Worm (Caenorhabditis elegans) whole organism, L4 larva: ENCODE data around the gene gob-1.
"Not testable (repeated sequence)": the region's sequence is repeated elsewhere in the genome, so short reads cannot be mapped to it uniquely, and the experiment has no call there.

ENCODE experiments used
- F10B5.3 ChIP-seq: sonication (generic microtip); optimal IDR thresholded peaks from 2 replicates; lab custom pipeline; 2016; ENCODE audit warnings: mild to moderate bottlenecking, missing genetic modification characterization, missing compliant biosample characterization
- ZK546.5 ChIP-seq, 2 experiments: sonication (generic microtip); optimal IDR thresholded peaks; 2 replicates each; lab custom pipeline; 2017; ENCODE audit warnings: missing biosample characterization in 2 of 2, missing genetic modification characterization in 2 of 2
- aly-2 ChIP-seq: sonication (generic microtip); optimal IDR thresholded peaks from 2 replicates; lab custom pipeline; 2018; ENCODE audit warnings: missing biosample characterization, missing genetic modification characterization
- lin-13 ChIP-seq: fragments of 150-350 bp; optimal IDR thresholded peaks from 2 replicates; lab custom pipeline; 2014; ENCODE audit warnings: missing biosample characterization, missing genetic modification reagents, missing genetic modification characterization
- lsy-2 ChIP-seq, 2 experiments: fragments of 150-350 bp in 1 of 2; sonication (generic microtip) in 1 of 2; optimal IDR thresholded peaks; 2 replicates each; lab custom pipeline; 2014 to 2017; ENCODE audit warnings: missing biosample characterization in 2 of 2, missing genetic modification characterization in 2 of 2
- nhr-25 ChIP-seq: sonication (generic microtip); optimal IDR thresholded peaks from 2 replicates; lab custom pipeline; 2017; ENCODE audit warnings: missing genetic modification characterization, mild to moderate bottlenecking, missing compliant biosample characterization, antibody characterized with exemption, moderate library complexity, borderline replicate concordance; ENCODE audit not compliant: insufficient read depth
- nhr-28 ChIP-seq: fragments of 150-350 bp; optimal IDR thresholded peaks from 2 replicates; lab custom pipeline; 2014; ENCODE audit warnings: missing biosample characterization, missing genetic modification characterization
- sdz-12 ChIP-seq: fragments of 200-800 bp; sonication (Bioruptor generic); optimal IDR thresholded peaks from 2 replicates; lab custom pipeline; 2018; ENCODE audit warnings: mild to moderate bottlenecking, missing genetic modification characterization, missing compliant biosample characterization

ce11 chrX:15533847-15534246 is 40.4 kb downstream of the gob-1 start:
- not testable (repeated sequence) for TF ChIP-seq lsy-2 (tag; optimal IDR thresholded peaks at IDR 0.05; lab: Kevin White, UChicago); lin-13 (GFP tag; lab: Kevin White, UChicago); ZK546.5 (tag; optimal IDR thresholded peaks at IDR 0.05; lab: Kevin White, UChicago); nhr-28 (tag; lab: Kevin White, UChicago); F10B5.3 (tag; lab: Kevin White, UChicago); sdz-12 (GFP tag; lab: Kevin White, UChicago); nhr-25 (tag; lab: Kevin White, UChicago); aly-2
